Worm (Caenorhabditis elegans) whole organism, L3 larva: ENCODE measurements around the gene lrr-1.

Source experiments
- R02D3.7 ChIP-seq: fragments of 150-350 bp; optimal IDR thresholded peaks from 2 replicates; lab custom pipeline; 2014; ENCODE audit warnings: missing biosample characterization, missing genetic modification characterization
- ZK546.5 ChIP-seq: sonication (generic microtip); optimal IDR thresholded peaks from 2 replicates; lab custom pipeline; 2017; ENCODE audit warnings: missing biosample characterization, missing genetic modification characterization
- aly-2 ChIP-seq: fragments of 150-350 bp; optimal IDR thresholded peaks from 2 replicates; lab custom pipeline; 2014; ENCODE audit warnings: missing biosample characterization, missing genetic modification characterization
- ama-1 ChIP-seq: fragments of 150-350 bp; optimal IDR thresholded peaks from 2 replicates; lab custom pipeline; 2018
- ceh-16 ChIP-seq: sonication (generic microtip); optimal IDR thresholded peaks from 2 replicates; lab custom pipeline; 2017; ENCODE audit warnings: missing biosample characterization, missing genetic modification characterization
- ceh-28 ChIP-seq: fragments of 150-350 bp; optimal IDR thresholded peaks from 2 replicates; lab custom pipeline; 2014; ENCODE audit warnings: missing biosample characterization, missing genetic modification reagents, missing genetic modification characterization
- ceh-9 ChIP-seq: sonication (generic microtip); optimal IDR thresholded peaks from 2 replicates; lab custom pipeline; 2018; ENCODE audit warnings: missing biosample characterization, missing genetic modification characterization
- egl-27 ChIP-seq: sonication (generic microtip); optimal IDR thresholded peaks from 4 replicates; lab custom pipeline; 2017; ENCODE audit warnings: missing biosample characterization, missing genetic modification reagents, missing genetic modification characterization
- egl-5 ChIP-seq: fragments of 150-350 bp; optimal IDR thresholded peaks from 2 replicates; lab custom pipeline; 2017; ENCODE audit warnings: missing biosample characterization, missing genetic modification reagents, missing genetic modification characterization, inconsistent platforms
- elt-1 ChIP-seq: fragments of 150-350 bp; optimal IDR thresholded peaks from 2 replicates; lab custom pipeline; 2014; ENCODE audit warnings: missing biosample characterization, missing genetic modification characterization
- elt-2 ChIP-seq: sonication (generic microtip); optimal IDR thresholded peaks from 2 replicates; lab custom pipeline; 2016; ENCODE audit warnings: missing genetic modification reagents, mild to moderate bottlenecking, missing genetic modification characterization, missing compliant biosample characterization
- eor-1 ChIP-seq, 2 experiments: fragments of 150-350 bp; optimal IDR thresholded peaks; 2 replicates each; lab custom pipeline; 2014 to 2018; ENCODE audit warnings: missing biosample characterization in 2 of 2, missing genetic modification characterization in 2 of 2
- fkh-10 ChIP-seq: sonication (generic microtip); optimal IDR thresholded peaks from 2 replicates; lab custom pipeline; 2017; ENCODE audit warnings: missing biosample characterization, missing genetic modification reagents, missing genetic modification characterization
- fkh-2 ChIP-seq: fragments of 150-350 bp; optimal IDR thresholded peaks from 2 replicates; lab custom pipeline; 2014; ENCODE audit warnings: missing biosample characterization, missing genetic modification reagents, missing genetic modification characterization
- fos-1 ChIP-seq: fragments of 150-350 bp; optimal IDR thresholded peaks from 2 replicates; lab custom pipeline; 2014; ENCODE audit warnings: missing biosample characterization, missing genetic modification characterization
- hmg-11 ChIP-seq: sonication (generic microtip); optimal IDR thresholded peaks from 2 replicates; lab custom pipeline; 2016; ENCODE audit warnings: missing genetic modification characterization, missing compliant biosample characterization
- jun-1 ChIP-seq: fragments of 150-350 bp; optimal IDR thresholded peaks from 2 replicates; lab custom pipeline; 2014; ENCODE audit warnings: missing biosample characterization, missing genetic modification reagents, missing genetic modification characterization
- lin-15B ChIP-seq: fragments of 150-350 bp; optimal IDR thresholded peaks from 2 replicates; lab custom pipeline; 2014; ENCODE audit warnings: missing biosample characterization, missing genetic modification characterization
- lin-39 ChIP-seq: fragments of 150-350 bp; optimal IDR thresholded peaks from 2 replicates; lab custom pipeline; 2018; ENCODE audit warnings: missing biosample characterization, missing genetic modification reagents, missing genetic modification characterization
- lsy-12 ChIP-seq: sonication (generic microtip); optimal IDR thresholded peaks from 2 replicates; lab custom pipeline; 2016; ENCODE audit warnings: mild to moderate bottlenecking, missing genetic modification characterization, missing compliant biosample characterization
- nfya-1 ChIP-seq: sonication (generic microtip); optimal IDR thresholded peaks from 2 replicates; lab custom pipeline; 2017; ENCODE audit warnings: missing genetic modification characterization, mild to moderate bottlenecking, missing compliant biosample characterization, antibody characterized with exemption, moderate library complexity; ENCODE audit not compliant: insufficient read depth
- nhr-11 ChIP-seq: fragments of 150-350 bp; optimal IDR thresholded peaks from 2 replicates; lab custom pipeline; 2014; ENCODE audit warnings: missing biosample characterization, missing genetic modification characterization
- nhr-23 ChIP-seq: fragments of 150-350 bp; optimal IDR thresholded peaks from 2 replicates; lab custom pipeline; 2014; ENCODE audit warnings: missing biosample characterization, missing genetic modification reagents, missing genetic modification characterization
- nhr-237 ChIP-seq: fragments of 150-350 bp; optimal IDR thresholded peaks from 2 replicates; lab custom pipeline; 2014; ENCODE audit warnings: missing biosample characterization, missing genetic modification characterization
- nhr-25 ChIP-seq: sonication (generic microtip); optimal IDR thresholded peaks from 2 replicates; lab custom pipeline; 2017; ENCODE audit warnings: missing biosample characterization, missing genetic modification characterization
- nhr-28 ChIP-seq: fragments of 150-350 bp; optimal IDR thresholded peaks from 2 replicates; lab custom pipeline; 2014; ENCODE audit warnings: missing biosample characterization, missing genetic modification characterization
- nhr-43 ChIP-seq: sonication (generic microtip); optimal IDR thresholded peaks from 2 replicates; lab custom pipeline; 2016; ENCODE audit warnings: mild to moderate bottlenecking, missing genetic modification characterization, missing compliant biosample characterization; ENCODE audit not compliant: poor library complexity, severe bottlenecking
- nhr-67 ChIP-seq: fragments of 150-350 bp; optimal IDR thresholded peaks from 2 replicates; lab custom pipeline; 2014; ENCODE audit warnings: missing biosample characterization, missing genetic modification characterization
- nhr-76 ChIP-seq: fragments of 150-350 bp; sonication (generic microtip); optimal IDR thresholded peaks from 5 replicates; lab custom pipeline; 2014; ENCODE audit warnings: missing biosample characterization, missing genetic modification characterization
- nhr-77 ChIP-seq: fragments of 150-350 bp; optimal IDR thresholded peaks from 2 replicates; lab custom pipeline; 2014; ENCODE audit warnings: missing biosample characterization, missing genetic modification characterization
- pqm-1 ChIP-seq: fragments of 150-350 bp; optimal IDR thresholded peaks from 2 replicates; lab custom pipeline; 2017; ENCODE audit warnings: missing biosample characterization, missing genetic modification characterization, inconsistent platforms
- skn-1 ChIP-seq: fragments of 150-350 bp; optimal IDR thresholded peaks from 2 replicates; lab custom pipeline; 2014; ENCODE audit warnings: missing biosample characterization, missing genetic modification characterization
- snpc-4 ChIP-seq: fragments of 150-350 bp; optimal IDR thresholded peaks from 2 replicates; lab custom pipeline; 2014; ENCODE audit warnings: missing biosample characterization, missing genetic modification characterization
- tbx-2 ChIP-seq: sonication (generic microtip); optimal IDR thresholded peaks from 2 replicates; lab custom pipeline; 2016; ENCODE audit warnings: mild to moderate bottlenecking, missing genetic modification characterization, missing compliant biosample characterization
- unc-39 ChIP-seq: sonication (generic microtip); optimal IDR thresholded peaks from 4 replicates; lab custom pipeline; 2017; ENCODE audit warnings: missing biosample characterization, missing genetic modification characterization
- unc-62 ChIP-seq: fragments of 150-350 bp; sonication (generic microtip); optimal IDR thresholded peaks from 4 replicates; lab custom pipeline; 2014; ENCODE audit warnings: missing biosample characterization, missing genetic modification reagents, missing genetic modification characterization
- zag-1 ChIP-seq: fragments of 150-350 bp; optimal IDR thresholded peaks from 2 replicates; lab custom pipeline; 2014; ENCODE audit warnings: missing biosample characterization, missing genetic modification characterization
- ztf-11 ChIP-seq: fragments of 150-350 bp; optimal IDR thresholded peaks from 2 replicates; lab custom pipeline; 2014; ENCODE audit warnings: missing biosample characterization, missing genetic modification characterization
- ztf-4 ChIP-seq: fragments of 150-350 bp; optimal IDR thresholded peaks from 2 replicates; lab custom pipeline; 2014; ENCODE audit warnings: missing biosample characterization, missing genetic modification characterization

The lrr-1 gene

DNA sequence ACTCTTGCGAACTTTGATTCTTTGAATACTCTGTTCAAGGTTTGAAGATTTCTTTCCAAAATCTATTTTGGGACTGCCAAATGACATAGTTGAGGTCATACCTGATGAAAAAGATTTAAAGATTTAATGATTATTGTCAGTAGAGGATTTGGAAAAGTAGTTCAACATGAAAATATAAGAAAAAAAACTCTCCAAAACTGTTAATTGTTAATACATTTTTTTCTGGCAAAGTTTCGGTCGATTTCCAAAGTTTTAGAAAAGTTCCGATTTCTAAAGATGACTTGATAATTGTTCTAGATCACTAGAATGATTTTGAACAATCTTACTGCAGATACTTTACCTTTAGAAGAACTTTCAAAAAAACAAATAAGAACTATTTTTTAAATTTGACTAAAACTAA, 35.0 kb upstream of the lrr-1 start, which contains the start of gene C27A2.7:
C27A2.7 (minus strand) TSS at position 101 of the 400 bp plus-strand sequence.
- no peak for TF ChIP-seq lin-39 (tag; lab: Kevin White, UChicago)
- TF ChIP-seq, all 47 proteins: peak for 0

DNA sequence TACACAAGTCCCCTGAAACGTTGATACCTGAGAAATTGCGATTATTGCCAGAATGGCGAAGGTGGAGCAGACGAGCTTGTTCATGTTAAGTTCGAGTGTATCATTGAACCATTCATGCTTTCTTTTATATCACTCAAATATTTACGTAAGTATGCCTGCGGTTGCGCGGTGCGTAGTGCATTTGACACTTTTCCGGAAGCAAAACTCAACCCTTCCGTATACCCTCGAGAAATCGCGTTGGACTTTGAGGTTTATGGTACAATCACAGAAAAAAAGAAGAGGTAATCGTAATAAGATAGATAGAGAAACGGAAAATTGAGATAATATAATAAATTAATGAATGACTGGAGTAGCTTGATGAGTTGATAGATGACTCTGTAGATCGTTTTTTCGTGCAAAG, 33.3 kb upstream of the lrr-1 start, which contains the start of gene idpb-2:
idpb-2 (minus strand) TSS at position 101 of the 400 bp plus-strand sequence.
- TF ChIP-seq nhr-11 (tag; lab: Kevin White, UChicago), result no peak
- no peak for TF ChIP-seq ama-1
- TF ChIP-seq elt-1 (tag; lab: Kevin White, UChicago), result no peak
- TF ChIP-seq ceh-28, result no peak
- TF ChIP-seq ztf-4 (tag; lab: Kevin White, UChicago), result no peak
- TF ChIP-seq lin-15B, result no peak
- no peak for TF ChIP-seq ZK546.5 (tag; lab: Kevin White, UChicago)
- no peak for TF ChIP-seq tbx-2 (tag; lab: Kevin White, UChicago)
- no peak for TF ChIP-seq ceh-9 (tag; lab: Kevin White, UChicago)
- no peak for TF ChIP-seq fkh-2 (tag; lab: Kevin White, UChicago)
- TF ChIP-seq skn-1, result no peak
- TF ChIP-seq nhr-76 (tag; lab: Kevin White, UChicago), result no peak
- no peak for TF ChIP-seq zag-1 (tag; lab: Kevin White, UChicago)
- TF ChIP-seq aly-2 (tag; lab: Kevin White, UChicago), result no peak
- no peak for TF ChIP-seq nhr-77 (tag; lab: Kevin White, UChicago)

DNA sequence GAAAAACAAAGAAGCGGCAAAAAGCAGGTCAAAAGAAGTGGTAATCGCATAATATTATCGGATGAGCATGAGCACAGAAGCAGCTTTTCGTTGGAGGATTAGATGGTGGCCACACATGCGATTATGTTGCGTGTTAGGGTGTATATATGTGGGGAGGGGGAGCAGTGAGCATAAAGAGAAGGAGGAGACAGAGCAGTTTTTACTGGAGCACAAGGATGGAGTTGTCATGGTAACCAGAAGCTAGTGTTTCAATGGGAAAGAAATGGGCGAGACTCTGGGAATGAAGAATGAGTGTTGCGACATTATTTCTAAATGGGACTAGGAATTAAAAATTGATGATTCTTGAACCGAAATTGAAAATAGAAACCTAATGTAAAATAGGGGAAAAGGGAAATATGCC, 31.7 kb upstream of the lrr-1 start, which contains the start of gene C27A2.8:
C27A2.8 (minus strand) TSS at position 117 of the 400 bp plus-strand sequence.
- no peak for TF ChIP-seq jun-1 (tag; lab: Kevin White, UChicago)
- no peak for TF ChIP-seq nhr-237 (tag; lab: Kevin White, UChicago)
- no peak for TF ChIP-seq ama-1
- TF ChIP-seq egl-5 (tag; lab: Kevin White, UChicago), result no peak
- no peak for TF ChIP-seq nhr-23 (tag; lab: Kevin White, UChicago)
- TF ChIP-seq elt-1 (tag; lab: Kevin White, UChicago), result no peak
- TF ChIP-seq lsy-12 (tag; lab: Kevin White, UChicago), result no peak
- no peak for TF ChIP-seq hmg-11 (tag; lab: Kevin White, UChicago)
- no peak for TF ChIP-seq nhr-25 (tag; lab: Kevin White, UChicago)
- no peak for TF ChIP-seq fkh-10 (GFP tag; lab: Kevin White, UChicago)

DNA sequence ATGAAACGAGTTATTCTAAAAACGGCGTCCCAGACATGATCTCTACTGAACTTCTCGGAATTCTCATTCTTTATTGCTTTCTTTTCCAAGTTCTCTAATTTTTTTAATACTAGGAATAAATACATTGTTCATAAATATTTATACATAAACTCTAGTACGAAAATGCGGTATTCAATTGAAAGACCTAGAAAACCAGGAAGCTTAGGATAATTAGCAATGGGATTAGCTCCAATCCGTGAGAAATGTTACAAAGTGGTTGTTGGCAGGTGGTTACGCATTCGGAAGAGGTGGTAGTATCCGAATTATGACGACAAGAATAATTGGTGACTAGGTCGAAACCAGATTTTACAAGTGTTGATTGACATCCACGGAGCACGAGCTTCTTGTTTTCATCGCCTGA, 30.7 kb upstream of the lrr-1 start:
- no peak for TF ChIP-seq unc-39 (tag; lab: Kevin White, UChicago)
- no peak for TF ChIP-seq nhr-28 (tag; lab: Kevin White, UChicago)
- TF ChIP-seq nhr-23 (tag; lab: Kevin White, UChicago), result no peak
- no peak for TF ChIP-seq unc-62 (GFP tag; lab: Kevin White, UChicago)
- TF ChIP-seq nhr-25 (tag; lab: Kevin White, UChicago), result no peak
- TF ChIP-seq egl-5 (tag; lab: Kevin White, UChicago), result no peak
- no peak for TF ChIP-seq lin-15B
- TF ChIP-seq egl-27 (tag; lab: Kevin White, UChicago), result no peak
- no peak for TF ChIP-seq tbx-2 (tag; lab: Kevin White, UChicago)
- TF ChIP-seq fos-1 (tag; lab: Kevin White, UChicago), result no peak
- TF ChIP-seq nhr-237 (tag; lab: Kevin White, UChicago), result no peak

DNA sequence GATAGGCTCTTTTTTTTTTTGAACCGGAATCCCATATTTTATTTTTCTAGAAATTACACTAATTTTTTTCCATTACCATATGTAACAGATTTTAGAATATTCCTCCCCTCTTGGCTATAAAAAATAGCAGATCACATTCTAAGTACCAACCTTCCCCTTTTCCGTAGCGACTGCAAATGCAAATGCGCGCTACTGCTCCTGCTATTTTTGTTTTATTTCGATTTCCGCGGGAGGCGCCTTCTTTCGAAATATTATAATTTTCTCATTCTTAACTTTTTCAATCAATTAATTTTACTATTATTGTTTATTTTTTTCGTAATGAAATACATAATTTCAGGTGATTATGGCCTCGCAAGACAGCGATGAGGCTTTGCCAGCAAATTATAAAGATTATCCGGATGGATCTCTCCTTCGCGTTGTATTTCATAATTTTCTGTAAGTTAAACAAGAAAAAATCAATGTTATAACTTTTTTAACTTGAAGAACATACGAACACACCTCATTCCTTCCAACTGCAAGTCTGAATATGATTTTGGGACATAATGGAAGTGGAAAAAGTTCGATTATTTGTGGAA, 25.6 kb upstream of the lrr-1 start, which contains the start of gene smc-5:
smc-5 (plus strand) TSS at position 332 of the 575 bp plus-strand sequence.
- TF ChIP-seq ceh-16 (tag; lab: Kevin White, UChicago), result no peak
- TF ChIP-seq skn-1, result peak; percentile 57
- TF ChIP-seq lin-39 (tag; lab: Kevin White, UChicago), result peak; percentile 16
- TF ChIP-seq nhr-23 (tag; lab: Kevin White, UChicago), result peak; percentile 80
- peak; percentile 86 for TF ChIP-seq snpc-4 (tag; lab: Kevin White, UChicago)
- no peak for TF ChIP-seq nhr-237 (tag; lab: Kevin White, UChicago)
- TF ChIP-seq egl-5 (tag; lab: Kevin White, UChicago), result peak; percentile 74
- peak; percentile 23 for TF ChIP-seq R02D3.7 (tag; lab: Kevin White, UChicago)
- TF ChIP-seq lin-15B, result peak; percentile 90
- no peak for TF ChIP-seq unc-39 (tag; lab: Kevin White, UChicago)
- no peak for TF ChIP-seq fkh-2 (tag; lab: Kevin White, UChicago)
- TF ChIP-seq nhr-76 (tag; lab: Kevin White, UChicago), result no peak
- TF ChIP-seq pqm-1 (tag; lab: Kevin White, UChicago), result peak; percentile 36
- no peak for TF ChIP-seq elt-2 (tag; lab: Kevin White, UChicago)
- TF ChIP-seq eor-1 (tag; optimal IDR thresholded peaks at IDR 0.05; lab: Kevin White, UChicago), result no peak
- peak; percentile 2 for TF ChIP-seq jun-1 (tag; lab: Kevin White, UChicago)
- TF ChIP-seq nhr-67, result no peak
- peak; percentile 81 for TF ChIP-seq nfya-1 (tag; lab: Kevin White, UChicago)
- peak; percentile 51 for TF ChIP-seq nhr-43 (tag; lab: Kevin White, UChicago)
- TF ChIP-seq fkh-10 (GFP tag; lab: Kevin White, UChicago), result peak; percentile 13
- no peak for TF ChIP-seq ztf-11 (tag; lab: Kevin White, UChicago)
